Fruit fly (Drosophila melanogaster) whole organism, embryonic: ENCODE results near the gene RpL32.

ENCODE experiments used
- CG10366 ChIP-seq: fragments of 200-800 bp; sonication (Bioruptor generic); IDR thresholded peaks from 2 replicates; pipeline ENCODE4 v1.3.6; 2022; ENCODE audit warnings: missing biosample characterization, missing genetic modification characterization
- CG10979 ChIP-seq: fragments of 200-800 bp; sonication (Bioruptor generic); optimal IDR thresholded peaks from 2 replicates; lab custom pipeline; 2018; ENCODE audit warnings: missing biosample characterization, mild to moderate bottlenecking, missing genetic modification characterization, moderate library complexity
- CG12744 ChIP-seq: fragments of 200-800 bp; sonication (Bioruptor generic); optimal IDR thresholded peaks from 2 replicates; lab custom pipeline; 2016; ENCODE audit warnings: missing biosample characterization, missing genetic modification characterization
- CG13424 ChIP-seq: fragments of 200-800 bp; sonication (Bioruptor generic); optimal IDR thresholded peaks from 2 replicates; lab custom pipeline; 2019; ENCODE audit warnings: missing biosample characterization, mild to moderate bottlenecking, missing genetic modification characterization, moderate library complexity
- CG14014 ChIP-seq: fragments of 200-800 bp; sonication (Bioruptor generic); IDR thresholded peaks from 2 replicates; pipeline ENCODE4 v1.3.6; 2022; ENCODE audit warnings: missing biosample characterization, missing genetic modification characterization
- CG1603 ChIP-seq: fragments of 200-800 bp; sonication (Bioruptor generic); optimal IDR thresholded peaks from 2 replicates; lab custom pipeline; 2019; ENCODE audit warnings: missing biosample characterization, mild to moderate bottlenecking, missing genetic modification characterization, moderate library complexity
- CG17359 ChIP-seq: fragments of 200-800 bp; sonication (Bioruptor generic); optimal IDR thresholded peaks from 3 replicates; lab custom pipeline; 2018; ENCODE audit warnings: missing biosample characterization, mild to moderate bottlenecking, missing genetic modification characterization, moderate library complexity
- CG2116 ChIP-seq: fragments of 200-800 bp; sonication (Bioruptor generic); optimal IDR thresholded peaks from 3 replicates; lab custom pipeline; 2018; ENCODE audit warnings: missing biosample characterization, mild to moderate bottlenecking, missing genetic modification characterization
- CG2129 ChIP-seq: fragments of 200-800 bp; sonication (Bioruptor generic); IDR thresholded peaks from 2 replicates; pipeline ENCODE4 v1.3.6; 2022; ENCODE audit warnings: missing biosample characterization, missing genetic modification characterization; ENCODE audit not compliant: partially characterized antibody
- CG2875 ChIP-seq: fragments of 200-800 bp; sonication (Bioruptor generic); optimal IDR thresholded peaks from 2 replicates; lab custom pipeline; 2017; ENCODE audit warnings: missing biosample characterization, mild to moderate bottlenecking, missing genetic modification characterization, missing genetic modification reagents
- CG3163 ChIP-seq: fragments of 200-800 bp; sonication (Bioruptor generic); optimal IDR thresholded peaks from 3 replicates; lab custom pipeline; 2016; ENCODE audit warnings: missing biosample characterization, missing genetic modification characterization
- CG3995 ChIP-seq: fragments of 200-800 bp; sonication (Bioruptor generic); optimal IDR thresholded peaks from 3 replicates; lab custom pipeline; 2016; ENCODE audit warnings: missing biosample characterization, missing genetic modification characterization
- CG43689 ChIP-seq: fragments of 200-800 bp; sonication (Bioruptor generic); IDR thresholded peaks from 2 replicates; pipeline ENCODE4 v1.3.6; 2022; ENCODE audit warnings: missing biosample characterization, missing genetic modification characterization
- CG5180 ChIP-seq: fragments of 200-800 bp; sonication (Bioruptor generic); optimal IDR thresholded peaks from 3 replicates; lab custom pipeline; 2017; ENCODE audit warnings: missing biosample characterization, missing genetic modification characterization, mild to moderate bottlenecking, moderate library complexity, missing genetic modification reagents
- CG7357 ChIP-seq: fragments of 200-800 bp; sonication (Bioruptor generic); IDR thresholded peaks from 3 replicates; pipeline ENCODE4 v1.3.6; 2022; ENCODE audit warnings: missing biosample characterization, missing genetic modification characterization
- CG9876 ChIP-seq: fragments of 200-800 bp; sonication (Bioruptor generic); optimal IDR thresholded peaks from 2 replicates; lab custom pipeline; 2016; ENCODE audit warnings: missing biosample characterization, missing genetic modification characterization
- Dbx ChIP-seq: fragments of 200-800 bp; sonication (Bioruptor generic); IDR thresholded peaks from 3 replicates; pipeline ENCODE4 v1.3.6; 2022; ENCODE audit warnings: missing biosample characterization, missing genetic modification characterization
- Deaf1 ChIP-seq: fragments of 200-800 bp; optimal IDR thresholded peaks from 3 replicates; lab custom pipeline; 2019; ENCODE audit warnings: missing biosample characterization, mild to moderate bottlenecking, missing genetic modification characterization, moderate library complexity
- E2f1 ChIP-seq: fragments of 200-800 bp; sonication (Bioruptor generic); IDR thresholded peaks from 2 replicates; pipeline ENCODE4 v1.3.6; 2022; ENCODE audit warnings: missing biosample characterization, missing genetic modification characterization
- Eip74EF ChIP-seq, 2 experiments: fragments of 200-800 bp in 1 of 2; fragments of >200 bp in 1 of 2; sonication (Bioruptor generic) in 1 of 2; optimal IDR thresholded peaks; 2 replicates each; lab custom pipeline; 2017 to 2019; ENCODE audit warnings: missing biosample characterization in 2 of 2, missing genetic modification characterization in 2 of 2, mild to moderate bottlenecking in 1 of 2, moderate library complexity in 1 of 2
- Fer1 ChIP-seq: fragments of 200-800 bp; sonication (Bioruptor generic); optimal IDR thresholded peaks from 2 replicates; lab custom pipeline; 2017; ENCODE audit warnings: missing biosample characterization, mild to moderate bottlenecking, missing genetic modification characterization
- Max ChIP-seq: fragments of 200-800 bp; sonication (Bioruptor generic); optimal IDR thresholded peaks from 2 replicates; lab custom pipeline; 2016; ENCODE audit warnings: missing biosample characterization, mild to moderate bottlenecking, missing genetic modification characterization
- Mrtf ChIP-seq: fragments of 200-800 bp; sonication (Bioruptor generic); IDR thresholded peaks from 3 replicates; pipeline ENCODE4 v1.3.6; 2022; ENCODE audit warnings: missing biosample characterization, missing genetic modification characterization
- Oaz ChIP-seq: fragments of 200-800 bp; sonication (Bioruptor generic); IDR thresholded peaks from 2 replicates; pipeline ENCODE4 v1.3.6; 2022; ENCODE audit warnings: missing biosample characterization, missing genetic modification characterization
- Poxn ChIP-seq: fragments of 200-800 bp; sonication (Bioruptor generic); IDR thresholded peaks from 2 replicates; pipeline ENCODE4 v1.3.6; 2022; ENCODE audit warnings: missing biosample characterization, missing genetic modification characterization
- Rfx ChIP-seq: fragments of 200-800 bp; sonication (Bioruptor generic); IDR thresholded peaks from 2 replicates; pipeline ENCODE4 v1.3.6; 2022; ENCODE audit warnings: missing biosample characterization, missing genetic modification characterization
- Sry-β ChIP-seq: fragments of 200-800 bp; sonication (Bioruptor generic); optimal IDR thresholded peaks from 2 replicates; lab custom pipeline; 2018; ENCODE audit warnings: missing biosample characterization, mild to moderate bottlenecking, missing genetic modification characterization, moderate library complexity
- Usf ChIP-seq: fragments of 200-800 bp; sonication (Bioruptor generic); optimal IDR thresholded peaks from 2 replicates; lab custom pipeline; 2017; ENCODE audit warnings: missing genotype, missing biosample characterization, missing genetic modification characterization
- Vsx1 ChIP-seq: fragments of 200-800 bp; sonication (Bioruptor generic); optimal IDR thresholded peaks from 2 replicates; lab custom pipeline; 2017; ENCODE audit warnings: missing biosample characterization, mild to moderate bottlenecking, missing genetic modification characterization, missing genetic modification reagents
- ab ChIP-seq: fragments of 200-800 bp; sonication (Bioruptor generic); optimal IDR thresholded peaks from 2 replicates; lab custom pipeline; 2016; ENCODE audit warnings: missing biosample characterization, missing genetic modification characterization
- amos ChIP-seq: fragments of 200-800 bp; sonication (Bioruptor generic); IDR thresholded peaks from 2 replicates; pipeline ENCODE4 v1.3.6; 2022; ENCODE audit warnings: missing biosample characterization, missing genetic modification characterization; ENCODE audit not compliant: partially characterized antibody
- bowl ChIP-seq: fragments of 200-800 bp; sonication (Bioruptor generic); IDR thresholded peaks from 2 replicates; pipeline ENCODE4 v1.3.6; 2022; ENCODE audit warnings: missing biosample characterization, missing genetic modification characterization
- chn ChIP-seq: fragments of 200-800 bp; sonication (Bioruptor generic); optimal IDR thresholded peaks from 2 replicates; lab custom pipeline; 2016; ENCODE audit warnings: missing biosample characterization, missing genetic modification characterization
- croc ChIP-seq: fragments of 200-800 bp; sonication (Bioruptor generic); conservative IDR thresholded peaks from 3 replicates; pipeline ENCODE4 v1.3.6; 2022; ENCODE audit warnings: missing biosample characterization, missing genetic modification characterization
- disco-r ChIP-seq: fragments of 200-800 bp; sonication (Bioruptor generic); optimal IDR thresholded peaks from 2 replicates; lab custom pipeline; 2016; ENCODE audit warnings: missing biosample characterization, missing genetic modification characterization
- ewg ChIP-seq: fragments of 200-800 bp; sonication (Bioruptor generic); optimal IDR thresholded peaks from 3 replicates; lab custom pipeline; 2017; ENCODE audit warnings: mild to moderate bottlenecking, missing biosample characterization, missing genetic modification reagents, missing genetic modification characterization
- her ChIP-seq: fragments of 200-800 bp; sonication (Bioruptor generic); optimal IDR thresholded peaks from 2 replicates; lab custom pipeline; 2016; ENCODE audit warnings: missing biosample characterization, missing genetic modification characterization
- inv ChIP-seq: fragments of 200-800 bp; sonication (Bioruptor generic); IDR thresholded peaks from 2 replicates; pipeline ENCODE4 v1.3.6; 2022; ENCODE audit warnings: missing biosample characterization, missing genetic modification characterization; ENCODE audit not compliant: partially characterized antibody
- jigr1 ChIP-seq: fragments of 200-800 bp; sonication (Bioruptor generic); IDR thresholded peaks from 3 replicates; pipeline ENCODE4 v1.3.6; 2022; ENCODE audit warnings: missing biosample characterization, missing genetic modification characterization
- lbe ChIP-seq: fragments of 200-800 bp; sonication (Bioruptor generic); optimal IDR thresholded peaks from 2 replicates; lab custom pipeline; 2016; ENCODE audit warnings: missing biosample characterization, mild to moderate bottlenecking, missing genetic modification characterization
- lilli ChIP-seq: fragments of 200-800 bp; sonication (Bioruptor generic); optimal IDR thresholded peaks from 3 replicates; lab custom pipeline; 2016; ENCODE audit warnings: missing biosample characterization, missing genetic modification characterization
- maf-S ChIP-seq: fragments of 200-800 bp; sonication (Bioruptor generic); optimal IDR thresholded peaks from 2 replicates; lab custom pipeline; 2016; ENCODE audit warnings: missing biosample characterization, missing genetic modification characterization
- run ChIP-seq: fragments of 200-800 bp; sonication (Bioruptor generic); optimal IDR thresholded peaks from 3 replicates; lab custom pipeline; 2018; ENCODE audit warnings: missing biosample characterization, mild to moderate bottlenecking, missing genetic modification characterization
- salm ChIP-seq: fragments of 200-800 bp; sonication (Bioruptor generic); optimal IDR thresholded peaks from 2 replicates; lab custom pipeline; 2018; ENCODE audit warnings: missing biosample characterization, mild to moderate bottlenecking, missing genetic modification characterization
- stwl ChIP-seq: fragments of 200-800 bp; sonication (Bioruptor generic); optimal IDR thresholded peaks from 3 replicates; lab custom pipeline; 2018; ENCODE audit warnings: missing biosample characterization, mild to moderate bottlenecking, missing genetic modification characterization, moderate library complexity
- toy ChIP-seq: fragments of 200-800 bp; sonication (Bioruptor generic); IDR thresholded peaks from 2 replicates; pipeline ENCODE4 v1.3.6; 2022; ENCODE audit warnings: missing biosample characterization, missing genetic modification characterization
- ttk ChIP-seq: fragments of 200-800 bp; sonication (Bioruptor generic); IDR thresholded peaks from 2 replicates; pipeline ENCODE4 v2.1.2; 2022; ENCODE audit warnings: missing biosample characterization, missing genetic modification characterization
- twi ChIP-seq: fragments of 200-800 bp; optimal IDR thresholded peaks from 2 replicates; lab custom pipeline; 2019; ENCODE audit warnings: missing biosample characterization, mild to moderate bottlenecking, missing genetic modification characterization, moderate library complexity
- vnd ChIP-seq: fragments of 200-800 bp; sonication (Bioruptor generic); IDR thresholded peaks from 3 replicates; pipeline ENCODE4 v1.3.6; 2022; ENCODE audit warnings: missing biosample characterization, missing genetic modification characterization; ENCODE audit not compliant: partially characterized antibody
- yki ChIP-seq: fragments of >200 bp; optimal IDR thresholded peaks from 3 replicates; lab custom pipeline; 2018

RpL32 gene

dm6 chr3R:30056592-30057135 is 10.7 kb upstream of the RpL32 start, which contains the start of the genes CG7950 and Rpp14a (continued):
- TF ChIP-seq Poxn, result peak; percentile 59; the same call in 1 of the 2 replicates
- TF ChIP-seq her (GFP tag; lab: Kevin White, UChicago), result peak; percentile 64
- peak; percentile 44 for TF ChIP-seq twi (tag; lab: Kevin White, UChicago)
- no peak for TF ChIP-seq inv
- peak; percentile 64 for TF ChIP-seq CG2116
- TF ChIP-seq CG13424 (tag; lab: Kevin White, UChicago), result peak; percentile 86
- TF ChIP-seq ewg (GFP tag; lab: Kevin White, UChicago), result peak; percentile 48
- TF ChIP-seq CG5180 (GFP tag; lab: Kevin White, UChicago), result no peak
- peak; percentile 26 for TF ChIP-seq stwl (tag; lab: Kevin White, UChicago)
- no peak for TF ChIP-seq jigr1
- TF ChIP-seq Eip74EF (GFP tag; optimal IDR thresholded peaks at IDR 0.05; lab: Kevin White, UChicago), result no peak
- peak; percentile 87 for TF ChIP-seq Dbx (GFP tag; lab: Robert Waterston, UW)
- TF ChIP-seq CG2875, result peak; percentile 39
- TF ChIP-seq Mrtf (GFP tag; lab: Robert Waterston, UW), result peak; percentile 57
- TF ChIP-seq CG7357 (GFP tag; lab: Robert Waterston, UW), result peak; percentile 62; the same call in 2 of the 3 replicates
- peak; percentile 75 for TF ChIP-seq Max (GFP tag; lab: Kevin White, UChicago)
- TF ChIP-seq CG17359 (tag; lab: Kevin White, UChicago), result peak; percentile 69
- peak; percentile 64 for TF ChIP-seq Fer1 (GFP tag; lab: Kevin White, UChicago)
- TF ChIP-seq CG14014 (GFP tag; lab: Robert Waterston, UW), result peak; percentile 80
- no peak; the same call in 1 of the 3 replicates for TF ChIP-seq croc (GFP tag; lab: Robert Waterston, UW)
- peak; percentile 55 for TF ChIP-seq CG10979 (tag; lab: Kevin White, UChicago)
- peak; percentile 98 for TF ChIP-seq Sry-β (GFP tag; lab: Kevin White, UChicago)
- TF ChIP-seq CG1603, result peak; percentile 89
- peak; percentile 34 for TF ChIP-seq salm (tag; lab: Kevin White, UChicago)
- TF ChIP-seq CG9876, result peak; percentile 56
- peak; percentile 69 for TF ChIP-seq E2f1 (GFP tag; lab: Robert Waterston, UW)
- peak; percentile 22; the same call in 1 of the 2 replicates for TF ChIP-seq CG43689
- TF ChIP-seq CG12744, result peak; percentile 53
- peak; percentile 90 for TF ChIP-seq Rfx (GFP tag; lab: Robert Waterston, UW)
- TF ChIP-seq CG3995, result peak; percentile 40
- 0 out of 2 replicates have a peak, but pooled peaks have one; percentile 37 for TF ChIP-seq bowl (GFP tag; lab: Robert Waterston, UW)
- peak; percentile 37 for TF ChIP-seq run (tag; lab: Kevin White, UChicago)
- TF ChIP-seq lbe (GFP tag; lab: Kevin White, UChicago), result peak; percentile 87
- TF ChIP-seq amos (GFP tag; lab: Robert Waterston, UW), result no peak
- TF ChIP-seq CG2129 (GFP tag; lab: Robert Waterston, UW), result no peak
- TF ChIP-seq lilli (GFP tag; lab: Kevin White, UChicago), result peak; percentile 92
- peak; percentile 84 for TF ChIP-seq CG10366 (GFP tag; lab: Robert Waterston, UW)
- no peak for TF ChIP-seq vnd
- peak; percentile 27 for TF ChIP-seq Usf (GFP tag; lab: Kevin White, UChicago)
- peak; percentile 85 for TF ChIP-seq chn (GFP tag; lab: Kevin White, UChicago)
- TF ChIP-seq CG3163 (GFP tag; lab: Kevin White, UChicago), result peak; percentile 59
- TF ChIP-seq disco-r, result peak; percentile 15
- 0 out of 2 replicates have a peak, but pooled peaks have one; percentile 33 for TF ChIP-seq Oaz (GFP tag; lab: Robert Waterston, UW)
- TF ChIP-seq ttk, result peak; percentile 65
- TF ChIP-seq yki (lab: Kevin White, UChicago), result no peak
- no peak for TF ChIP-seq Vsx1 (GFP tag; lab: Kevin White, UChicago)
- peak; percentile 74 for TF ChIP-seq maf-S (GFP tag; lab: Kevin White, UChicago)
- no peak for TF ChIP-seq toy (GFP tag; lab: Robert Waterston, UW)
- TF ChIP-seq Deaf1 (tag; lab: Kevin White, UChicago), result peak; percentile 40
- TF ChIP-seq ab (GFP tag; lab: Kevin White, UChicago), result no peak
